Worm (Caenorhabditis elegans) whole organism, L4 larva: Measurements from ENCODE around the gene ZK177.9.

Experiments
- ZK546.5 ChIP-seq, 2 experiments: sonication (generic microtip); optimal IDR thresholded peaks; 2 replicates each; lab custom pipeline; 2017; ENCODE audit warnings: missing biosample characterization in 2 of 2, missing genetic modification characterization in 2 of 2
- ces-1 ChIP-seq: fragments of 150-350 bp; sonication (generic microtip); optimal IDR thresholded peaks from 4 replicates; lab custom pipeline; 2014; ENCODE audit warnings: missing biosample characterization, missing genetic modification reagents, missing genetic modification characterization
- fkh-10 ChIP-seq: fragments of 150-350 bp; optimal IDR thresholded peaks from 2 replicates; lab custom pipeline; 2014; ENCODE audit warnings: missing biosample characterization, missing genetic modification reagents, missing genetic modification characterization
- jun-1 ChIP-seq: fragments of 150-350 bp; optimal IDR thresholded peaks from 2 replicates; lab custom pipeline; 2014; ENCODE audit warnings: missing biosample characterization, missing genetic modification reagents, missing genetic modification characterization
- lin-1 ChIP-seq: fragments of 200-800 bp; sonication (Bioruptor generic); IDR thresholded peaks from 2 replicates; pipeline ENCODE4 v1.3.6; 2022; ENCODE audit warnings: missing genetic modification reagents, missing genetic modification characterization, missing compliant biosample characterization
- nhr-11 ChIP-seq: fragments of 150-350 bp; optimal IDR thresholded peaks from 2 replicates; lab custom pipeline; 2014; ENCODE audit warnings: missing biosample characterization, missing genetic modification characterization
- snpc-4 ChIP-seq: fragments of 150-350 bp; optimal IDR thresholded peaks from 2 replicates; lab custom pipeline; 2014; ENCODE audit warnings: missing biosample characterization, missing genetic modification characterization

- no peak for TF ChIP-seq snpc-4
- no peak for TF ChIP-seq fkh-10 (GFP tag; lab: Kevin White, UChicago)
- no peak for TF ChIP-seq lin-1
- no peak for TF ChIP-seq jun-1
- TF ChIP-seq nhr-11 (tag; lab: Kevin White, UChicago): no peak
- no peak for TF ChIP-seq ZK546.5 (tag; optimal IDR thresholded peaks at IDR 0.05; lab: Kevin White, UChicago)
- TF ChIP-seq ces-1: no peak
Measured at ce11 chrII:5537524-5537923, 20.0 kb upstream of the ZK177.9 start, which contains the start of gene C17C3.11.
